Fruit fly (Drosophila melanogaster): ENCODE results near the gene rush.

dm6 chrX:1464033-1464432 is 14.3 kb upstream of the rush start, which contains the start of gene Ns3:
- TF ChIP-seq ttk (optimal IDR thresholded peaks at IDR 0.05) (no peak), Myc (optimal IDR thresholded peaks at IDR 0.05) (no peak), h (optimal IDR thresholded peaks at IDR 0.05) (no peak)
